Fruit fly (Drosophila melanogaster): ENCODE data around the gene qin.

The qin gene

DNA sequence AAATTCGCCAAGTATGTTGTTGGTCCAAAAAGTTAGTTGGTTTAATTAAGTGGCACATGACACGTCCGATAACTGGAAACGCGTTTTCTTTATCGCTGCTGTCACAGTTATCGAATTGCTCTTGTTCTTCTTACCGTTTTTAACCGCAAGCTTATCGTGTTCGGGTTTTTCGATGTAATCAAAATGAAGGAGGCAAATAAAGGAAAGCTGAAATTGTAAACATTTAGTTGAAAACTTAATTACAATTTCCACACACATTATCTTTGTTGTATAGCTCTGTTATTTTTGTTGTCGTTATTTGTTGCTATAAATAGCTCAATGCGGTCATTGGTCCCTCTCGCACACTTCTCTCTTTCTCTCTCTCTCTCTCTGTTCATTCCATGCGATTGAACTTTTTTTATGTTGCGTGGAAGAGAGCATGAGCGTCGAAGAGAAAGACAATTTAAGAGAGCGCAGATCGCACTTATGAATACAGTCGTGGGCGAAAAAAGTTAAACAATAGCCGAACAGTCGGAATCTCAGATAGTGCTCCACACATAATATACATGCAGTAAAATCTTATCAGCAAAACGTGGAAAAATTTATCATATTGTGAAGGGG lies 5.5 kb upstream of the qin start (continued):
- TF ChIP-seq Xbp1 (GFP tag; optimal IDR thresholded peaks at IDR 0.05): peak; percentile 12
- TF ChIP-seq sc (optimal IDR thresholded peaks at IDR 0.05): no peak
- TF ChIP-seq sc (GFP tag; optimal IDR thresholded peaks at IDR 0.05): no peak
- no peak for TF ChIP-seq hth (optimal IDR thresholded peaks at IDR 0.05)
- no peak for TF ChIP-seq hb (GFP tag; IDR thresholded peaks at IDR 0.05; ENCODE audit: partially characterized antibody)
- TF ChIP-seq TFAM (GFP tag; optimal IDR thresholded peaks at IDR 0.05): no peak
- no peak for TF ChIP-seq CG3407 (GFP tag; optimal IDR thresholded peaks at IDR 0.05)
- TF ChIP-seq shn (GFP tag; optimal IDR thresholded peaks at IDR 0.05): no peak
- no peak for TF ChIP-seq odd (GFP tag; optimal IDR thresholded peaks at IDR 0.05)
- peak; percentile 51; the same call in 1 of the 3 replicates for TF ChIP-seq mld (GFP tag; IDR thresholded peaks at IDR 0.05; ENCODE audit: partially characterized antibody)
- TF ChIP-seq CG4424 (GFP tag; optimal IDR thresholded peaks at IDR 0.05): no peak
- no peak for TF ChIP-seq peb (GFP tag; IDR thresholded peaks at IDR 0.05)
- TF ChIP-seq pb (GFP tag; optimal IDR thresholded peaks at IDR 0.05): no peak
- no peak for TF ChIP-seq sima (GFP tag; optimal IDR thresholded peaks at IDR 0.05)
- no peak for TF ChIP-seq CG9817 (tag; optimal IDR thresholded peaks at IDR 0.05)
- TF ChIP-seq Taf1 (GFP tag; IDR thresholded peaks at IDR 0.05): no peak
- TF ChIP-seq Mad (GFP tag; optimal IDR thresholded peaks at IDR 0.05): no peak
- no peak for TF ChIP-seq zf30C (GFP tag; optimal IDR thresholded peaks at IDR 0.05)
- TF ChIP-seq h (optimal IDR thresholded peaks at IDR 0.05): no peak
- TF ChIP-seq emc (GFP tag; optimal IDR thresholded peaks at IDR 0.05): no peak
- TF ChIP-seq ranshi (GFP tag; IDR thresholded peaks at IDR 0.05): no peak; the same call in 1 of the 2 replicates
- no peak for TF ChIP-seq CG7963 (GFP tag; IDR thresholded peaks at IDR 0.05; ENCODE audit: partially characterized antibody)
- TF ChIP-seq pan (optimal IDR thresholded peaks at IDR 0.05): no peak
- TF ChIP-seq pan (GFP tag; optimal IDR thresholded peaks at IDR 0.05 in 1 of 2, IDR thresholded peaks at IDR 0.05 in 1 of 2): no peak
- TF ChIP-seq Dbx (GFP tag; IDR thresholded peaks at IDR 0.05): peak; percentile 26; the same call in 1 of the 3 replicates
- peak; percentile 33 for TF ChIP-seq CG2120 (GFP tag; optimal IDR thresholded peaks at IDR 0.05)
- TF ChIP-seq CG3838 (GFP tag; optimal IDR thresholded peaks at IDR 0.05): no peak
- no peak for TF ChIP-seq Deaf1 (tag; optimal IDR thresholded peaks at IDR 0.05)
- no peak for TF ChIP-seq lola (GFP tag; optimal IDR thresholded peaks at IDR 0.05)

- TF ChIP-seq nau (GFP tag; optimal IDR thresholded peaks at IDR 0.05) (no peak), CG4707 (GFP tag; optimal IDR thresholded peaks at IDR 0.05) (no peak), Ptx1 (GFP tag; IDR thresholded peaks at IDR 0.05) (no peak), CG10565 (GFP tag; optimal IDR thresholded peaks at IDR 0.05) (no peak), H15 (GFP tag; IDR thresholded peaks at IDR 0.05) (no peak), CG4854 (GFP tag; optimal IDR thresholded peaks at IDR 0.05) (no peak), CG11504 (tag; optimal IDR thresholded peaks at IDR 0.05) (no peak), CG15696 (tag; optimal IDR thresholded peaks at IDR 0.05) (no peak), jumu (GFP tag; optimal IDR thresholded peaks at IDR 0.05) (no peak), prd (optimal IDR thresholded peaks at IDR 0.05) (no peak), prd (GFP tag; IDR thresholded peaks at IDR 0.05) (no peak), nerfin-2 (GFP tag; IDR thresholded peaks at IDR 0.05; ENCODE audit: partially characterized antibody) (no peak), CG9817 (tag; optimal IDR thresholded peaks at IDR 0.05) (no peak)
Measured at dm6 chr3R:18598391-18598790, 7.6 kb downstream of the qin start, which contains the start of gene Tssk. TSS of gene Tssk (plus strand) at chr3R:18598691.

Data from whole organism, embryonic.